Fruit fly (Drosophila melanogaster): ENCODE results near the gene Bka.

The Bka gene

dm6 chr2L:9893183-9893582, 1.9 kb upstream of the Bka start, which contains the start of gene mtDNA-helicase (continued):
- TF ChIP-seq NK7.1 (GFP tag; optimal IDR thresholded peaks at IDR 0.05) (no peak), E2f1 (GFP tag; IDR thresholded peaks at IDR 0.05) (no peak), CG18764 (GFP tag; optimal IDR thresholded peaks at IDR 0.05) (no peak), odd (GFP tag; optimal IDR thresholded peaks at IDR 0.05) (no peak), Poxn (GFP tag; IDR thresholded peaks at IDR 0.05) (no peak), CG2889 (GFP tag; IDR thresholded peaks at IDR 0.05) (no peak), CG7372 (GFP tag; IDR thresholded peaks at IDR 0.05) (no peak), CG10209 (GFP tag; optimal IDR thresholded peaks at IDR 0.05) (no peak), fd64A (GFP tag; optimal IDR thresholded peaks at IDR 0.05) (no peak), ERR (GFP tag; optimal IDR thresholded peaks at IDR 0.05) (no peak), trem (tag; optimal IDR thresholded peaks at IDR 0.05) (peak; percentile 1), CG42726 (GFP tag; IDR thresholded peaks at IDR 0.05; ENCODE audit: partially characterized antibody) (no peak), CG3065 (GFP tag; optimal IDR thresholded peaks at IDR 0.05) (no peak), Usf (GFP tag; optimal IDR thresholded peaks at IDR 0.05) (no peak), phol (tag; optimal IDR thresholded peaks at IDR 0.05) (peak; percentile 48), zen (tag; optimal IDR thresholded peaks at IDR 0.05) (no peak), Hand (GFP tag; optimal IDR thresholded peaks at IDR 0.05) (no peak), CG30431 (GFP tag; optimal IDR thresholded peaks at IDR 0.05) (no peak), hth (optimal IDR thresholded peaks at IDR 0.05) (no peak), lola (GFP tag; optimal IDR thresholded peaks at IDR 0.05) (no peak), CG14710 (tag; optimal IDR thresholded peaks at IDR 0.05) (no peak), CG12391 (tag; optimal IDR thresholded peaks at IDR 0.05) (peak; percentile 5), GATAe (GFP tag; conservative IDR thresholded peaks at IDR 0.05) (no peak), CG17361 (GFP tag; IDR thresholded peaks at IDR 0.05) (no peak), sens (GFP tag) (peak; percentile 73), btn (GFP tag; optimal IDR thresholded peaks at IDR 0.05) (no peak), stc (GFP tag; IDR thresholded peaks at IDR 0.05) (no peak), CG12942 (GFP tag; optimal IDR thresholded peaks at IDR 0.05) (no peak), twi (tag; optimal IDR thresholded peaks at IDR 0.05) (no peak), trh (GFP tag; optimal IDR thresholded peaks at IDR 0.05) (no peak), CG12659 (GFP tag; optimal IDR thresholded peaks at IDR 0.05) (no peak), zfh1 (GFP tag; IDR thresholded peaks at IDR 0.05) (no peak), dpn (GFP tag; optimal IDR thresholded peaks at IDR 0.05) (no peak), gce (GFP tag; IDR thresholded peaks at IDR 0.05) (no peak), CG10267 (tag; optimal IDR thresholded peaks at IDR 0.05) (peak; percentile 9), ATbp (GFP tag; optimal IDR thresholded peaks at IDR 0.05) (no peak), CG6791 (GFP tag; IDR thresholded peaks at IDR 0.05; ENCODE audit: partially characterized antibody) (peak; percentile 62; the same call in 1 of the 3 replicates), CG8944 (GFP tag; optimal IDR thresholded peaks at IDR 0.05) (no peak), luna (GFP tag; optimal IDR thresholded peaks at IDR 0.05) (no peak), CG2116 (GFP tag; optimal IDR thresholded peaks at IDR 0.05) (peak; percentile 94), CG14860 (GFP tag; IDR thresholded peaks at IDR 0.05; ENCODE audit: partially characterized antibody) (peak; percentile 42; the same call in 2 of the 3 replicates), nerfin-1 (tag; optimal IDR thresholded peaks at IDR 0.05) (no peak), ara (GFP tag; IDR thresholded peaks at IDR 0.05) (no peak), pb (GFP tag; optimal IDR thresholded peaks at IDR 0.05) (no peak), br (optimal IDR thresholded peaks at IDR 0.05) (no peak), sr (GFP tag; IDR thresholded peaks at IDR 0.05) (no peak), oc (tag; optimal IDR thresholded peaks at IDR 0.05) (no peak), ap (GFP tag; IDR thresholded peaks at IDR 0.05) (no peak), CG34224 (GFP tag; IDR thresholded peaks at IDR 0.05; ENCODE audit: partially characterized antibody) (peak; percentile 54; the same call in 2 of the 3 replicates), HHEX (GFP tag; optimal IDR thresholded peaks at IDR 0.05) (no peak), Hmx (GFP tag; optimal IDR thresholded peaks at IDR 0.05) (no peak), CG6813 (GFP tag; optimal IDR thresholded peaks at IDR 0.05) (no peak)
